Worm (Caenorhabditis elegans) whole organism, L1 larva: Measurements from ENCODE around the gene pis-1.

Experiments
- C16A3.4 ChIP-seq: fragments of 150-350 bp; optimal IDR thresholded peaks from 2 replicates; lab custom pipeline; 2014; ENCODE audit warnings: missing biosample characterization, missing genetic modification characterization
- blmp-1 ChIP-seq: fragments of 150-350 bp; optimal IDR thresholded peaks from 2 replicates; lab custom pipeline; 2014; ENCODE audit warnings: missing biosample characterization, missing genetic modification characterization
- ceh-88 ChIP-seq: fragments of 200-800 bp; sonication (Bioruptor generic); IDR thresholded peaks from 2 replicates; pipeline ENCODE4 v1.3.6; 2022; ENCODE audit warnings: missing genetic modification characterization, missing compliant biosample characterization
- dpl-1 ChIP-seq, 3 experiments: fragments of 150-350 bp in 2 of 3; sonication (generic microtip) in 1 of 3; optimal IDR thresholded peaks; 2 replicates each; lab custom pipeline; 2014 to 2017; ENCODE audit warnings: missing biosample characterization in 3 of 3, missing genetic modification characterization in 3 of 3, missing genetic modification reagents in 3 of 3
- dsc-1 ChIP-seq: sonication (generic microtip); optimal IDR thresholded peaks from 2 replicates; lab custom pipeline; 2016; ENCODE audit warnings: mild to moderate bottlenecking, missing genetic modification characterization, missing compliant biosample characterization
- efl-1 ChIP-seq, 4 experiments: fragments of 150-350 bp; optimal IDR thresholded peaks in 3 of 4; peaks in 1 of 4; 1 replicate in 1 of 4; 2 replicates in 3 of 4; lab custom pipeline; 2014; ENCODE audit warnings: missing biosample characterization in 2 of 4, missing genetic modification characterization in 2 of 4, missing genetic modification reagents in 2 of 4
- efl-3 ChIP-seq: fragments of 200-800 bp; sonication (Bioruptor generic); optimal IDR thresholded peaks from 2 replicates; lab custom pipeline; 2018; ENCODE audit warnings: mild to moderate bottlenecking, missing genetic modification characterization, missing compliant biosample characterization
- elt-2 ChIP-seq: sonication (generic microtip); optimal IDR thresholded peaks from 2 replicates; lab custom pipeline; 2016; ENCODE audit warnings: missing genetic modification characterization, mild to moderate bottlenecking, inconsistent platforms, missing compliant biosample characterization, missing genetic modification reagents
- elt-3 ChIP-seq, 6 experiments: fragments of 150-350 bp in 1 of 6; sonication (generic microtip); optimal IDR thresholded peaks; 2 replicates each; lab custom pipeline; 2017 to 2018; ENCODE audit warnings: missing biosample characterization in 6 of 6, missing genetic modification characterization in 6 of 6, inconsistent platforms in 1 of 6
- fkh-10 ChIP-seq: sonication (generic microtip); optimal IDR thresholded peaks from 2 replicates; lab custom pipeline; 2017; ENCODE audit warnings: missing biosample characterization, missing genetic modification reagents, missing genetic modification characterization
- fkh-8 ChIP-seq: sonication (generic microtip); optimal IDR thresholded peaks from 2 replicates; lab custom pipeline; 2016; ENCODE audit warnings: mild to moderate bottlenecking, missing genetic modification characterization, missing compliant biosample characterization
- hlh-4 ChIP-seq: sonication (generic microtip); optimal IDR thresholded peaks from 2 replicates; lab custom pipeline; 2016; ENCODE audit warnings: mild to moderate bottlenecking, missing genetic modification characterization, missing compliant biosample characterization
- irx-1 ChIP-seq: sonication (generic microtip); optimal IDR thresholded peaks from 2 replicates; lab custom pipeline; 2016; ENCODE audit warnings: missing genetic modification characterization, missing compliant biosample characterization
- isw-1 ChIP-seq: fragments of 200-800 bp; sonication (Bioruptor generic); IDR thresholded peaks from 2 replicates; pipeline ENCODE4 v1.3.6; 2022; ENCODE audit warnings: missing genetic modification characterization, missing compliant biosample characterization
- lin-14 ChIP-seq: fragments of 200-800 bp; sonication (Bioruptor generic); optimal IDR thresholded peaks from 2 replicates; lab custom pipeline; 2018; ENCODE audit warnings: mild to moderate bottlenecking, missing genetic modification characterization, moderate library complexity, missing compliant biosample characterization
- lin-35 ChIP-seq, 2 experiments: fragments of 150-350 bp; optimal IDR thresholded peaks; 2 replicates each; lab custom pipeline; 2014; ENCODE audit warnings: missing biosample characterization in 2 of 2, missing genetic modification characterization in 2 of 2, missing genetic modification reagents in 2 of 2
- lsy-2 ChIP-seq, 2 experiments: fragments of 150-350 bp; optimal IDR thresholded peaks; 2 replicates each; lab custom pipeline; 2014; ENCODE audit warnings: missing biosample characterization in 2 of 2, missing genetic modification characterization in 2 of 2
- mdl-1 ChIP-seq, 2 experiments: fragments of 150-350 bp; optimal IDR thresholded peaks; 2 replicates each; lab custom pipeline; 2014 to 2017; ENCODE audit warnings: missing biosample characterization in 2 of 2, missing genetic modification characterization in 2 of 2, inconsistent platforms in 1 of 2
- mep-1 ChIP-seq: fragments of 150-350 bp; optimal IDR thresholded peaks from 2 replicates; lab custom pipeline; 2014; ENCODE audit warnings: missing biosample characterization, missing genetic modification characterization
- nhr-12 ChIP-seq: sonication (generic microtip); optimal IDR thresholded peaks from 2 replicates; lab custom pipeline; 2017; ENCODE audit warnings: missing biosample characterization, missing genetic modification characterization
- nhr-19 ChIP-seq: fragments of 200-800 bp; sonication (Bioruptor generic); conservative IDR thresholded peaks from 2 replicates; pipeline ENCODE4 v1.3.6; 2022; ENCODE audit warnings: missing genetic modification characterization, missing compliant biosample characterization
- nhr-20 ChIP-seq: sonication (generic microtip); optimal IDR thresholded peaks from 2 replicates; lab custom pipeline; 2016; ENCODE audit warnings: mild to moderate bottlenecking, missing genetic modification characterization, missing compliant biosample characterization
- nhr-28 ChIP-seq: fragments of 150-350 bp; optimal IDR thresholded peaks from 2 replicates; lab custom pipeline; 2014; ENCODE audit warnings: missing biosample characterization, missing genetic modification characterization
- nhr-47 ChIP-seq: sonication (generic microtip); optimal IDR thresholded peaks from 2 replicates; lab custom pipeline; 2016; ENCODE audit warnings: mild to moderate bottlenecking, missing genetic modification characterization, moderate library complexity, missing compliant biosample characterization
- nhr-71 ChIP-seq: sonication (generic microtip); optimal IDR thresholded peaks from 2 replicates; lab custom pipeline; 2016; ENCODE audit warnings: mild to moderate bottlenecking, missing genetic modification characterization, moderate library complexity, missing compliant biosample characterization
- nhr-77 ChIP-seq: fragments of 150-350 bp; optimal IDR thresholded peaks from 2 replicates; lab custom pipeline; 2014; ENCODE audit warnings: missing biosample characterization, missing genetic modification characterization
- nhr-85 ChIP-seq: sonication (generic microtip); peaks from one replicate; lab custom pipeline; 2016; ENCODE audit warnings: missing genetic modification characterization, inconsistent platforms, missing compliant biosample characterization
- nhr-90 ChIP-seq: sonication (generic microtip); optimal IDR thresholded peaks from 2 replicates; lab custom pipeline; 2016; ENCODE audit warnings: mild to moderate bottlenecking, missing genetic modification characterization, missing compliant biosample characterization; ENCODE audit not compliant: poor library complexity
- pax-3 ChIP-seq: fragments of 200-800 bp; sonication (Bioruptor generic); optimal IDR thresholded peaks from 2 replicates; lab custom pipeline; 2018; ENCODE audit warnings: mild to moderate bottlenecking, missing genetic modification characterization, moderate library complexity, missing compliant biosample characterization
- rnt-1 ChIP-seq: sonication (generic microtip); optimal IDR thresholded peaks from 2 replicates; lab custom pipeline; 2016; ENCODE audit warnings: mild to moderate bottlenecking, missing genetic modification characterization, moderate library complexity, missing compliant biosample characterization
- snpc-4 ChIP-seq: fragments of 150-350 bp; optimal IDR thresholded peaks from 2 replicates; lab custom pipeline; 2014; ENCODE audit warnings: missing biosample characterization, missing genetic modification characterization
- snu-23 ChIP-seq: sonication (generic microtip); optimal IDR thresholded peaks from 2 replicates; lab custom pipeline; 2016; ENCODE audit warnings: missing genetic modification characterization, missing compliant biosample characterization
- swsn-7 ChIP-seq: sonication (generic microtip); optimal IDR thresholded peaks from 2 replicates; lab custom pipeline; 2016; ENCODE audit warnings: missing genetic modification characterization, missing compliant biosample characterization
- tbx-2 ChIP-seq: sonication (generic microtip); optimal IDR thresholded peaks from 2 replicates; lab custom pipeline; 2016; ENCODE audit warnings: missing genetic modification characterization, missing compliant biosample characterization
- tlp-1 ChIP-seq: fragments of 150-350 bp; optimal IDR thresholded peaks from 2 replicates; lab custom pipeline; 2014; ENCODE audit warnings: missing biosample characterization, missing genetic modification characterization
- xbp-1 ChIP-seq: sonication (generic microtip); optimal IDR thresholded peaks from 2 replicates; lab custom pipeline; 2016; ENCODE audit warnings: missing genetic modification characterization, missing compliant biosample characterization
- ztf-11 ChIP-seq, 2 experiments: sonication (generic microtip); optimal IDR thresholded peaks; 2 replicates each; lab custom pipeline; 2016 to 2017; ENCODE audit warnings: missing genetic modification characterization in 2 of 2, missing biosample characterization in 1 of 2, missing compliant biosample characterization in 1 of 2
- ztf-4 ChIP-seq: fragments of 150-350 bp; optimal IDR thresholded peaks from 2 replicates; lab custom pipeline; 2014; ENCODE audit warnings: missing biosample characterization, missing genetic modification characterization

Gene pis-1

ce11 chrIV:9761751-9762150 lies 34.6 kb downstream of the pis-1 start:
- peak; percentile 28 for TF ChIP-seq nhr-20 (tag; lab: Kevin White, UChicago)
- TF ChIP-seq fkh-10 (GFP tag; lab: Kevin White, UChicago) = no peak
- TF ChIP-seq nhr-12 = no peak
- no peak for TF ChIP-seq lin-35 (GFP tag; optimal IDR thresholded peaks at IDR 0.05; lab: Kevin White, UChicago)
- peak; percentile 29 for TF ChIP-seq rnt-1 (tag; lab: Kevin White, UChicago)
- TF ChIP-seq nhr-71 = peak; percentile 55
- peak; percentile 35; the same call in 1 of the 2 replicates for TF ChIP-seq nhr-19 (GFP tag; lab: Robert Waterston, UW)
- peak; percentile 4 for TF ChIP-seq fkh-8 (tag; lab: Kevin White, UChicago)
- TF ChIP-seq lin-14 (GFP tag; lab: Kevin White, UChicago) = peak; percentile 59
- TF ChIP-seq dsc-1 (tag; lab: Kevin White, UChicago) = peak; percentile 15

ce11 chrIV:9757425-9757740 lies 39.0 kb downstream of the pis-1 start, which contains the start of gene nhr-97:
Gene nhr-97 (plus strand): TSS chrIV:9757641.
- no peak for TF ChIP-seq pax-3 (tag; lab: Kevin White, UChicago)
- TF ChIP-seq, all 84 proteins: peak for 0

- TF ChIP-seq nhr-19 (GFP tag; lab: Robert Waterston, UW) (peak; percentile 28), nhr-47 (tag; lab: Kevin White, UChicago) (peak; percentile 9), nhr-28 (tag; lab: Kevin White, UChicago) (no peak), C16A3.4 (tag; lab: Kevin White, UChicago) (peak; percentile 25), swsn-7 (tag; lab: Kevin White, UChicago) (peak; percentile 22), fkh-8 (tag; lab: Kevin White, UChicago) (peak; percentile 61), irx-1 (tag; lab: Kevin White, UChicago) (peak; percentile 0), nhr-71 (peak; percentile 61), blmp-1 (tag; lab: Kevin White, UChicago) (peak; percentile 80), snu-23 (GFP tag; lab: Kevin White, UChicago) (peak; percentile 76), ztf-4 (tag; lab: Kevin White, UChicago) (peak; percentile 41), snpc-4 (tag; lab: Kevin White, UChicago) (peak; percentile 15), efl-3 (no peak), lin-35 (GFP tag; optimal IDR thresholded peaks at IDR 0.05; lab: Kevin White, UChicago) (peak in 1 of 2 experiments; percentile 60), ceh-88 (GFP tag; lab: Robert Waterston, UW) (no peak), nhr-77 (tag; lab: Kevin White, UChicago) (peak; percentile 6), pax-3 (tag; lab: Kevin White, UChicago) (no peak), xbp-1 (tag; lab: Kevin White, UChicago) (peak; percentile 21), isw-1 (no peak), elt-3 (tag; optimal IDR thresholded peaks at IDR 0.05; lab: Kevin White, UChicago) (peak in 2 of 6 experiments; percentile 78 to 85), mdl-1 (tag; optimal IDR thresholded peaks at IDR 0.05; lab: Kevin White, UChicago) (peak in 1 of 2 experiments; percentile 19), tbx-2 (tag; lab: Kevin White, UChicago) (peak; percentile 58), ztf-11 (tag; optimal IDR thresholded peaks at IDR 0.05; lab: Kevin White, UChicago) (no peak), nhr-85 (tag; lab: Kevin White, UChicago) (peak; percentile 90), dsc-1 (tag; lab: Kevin White, UChicago) (peak; percentile 57), nhr-20 (tag; lab: Kevin White, UChicago) (peak; percentile 84), dpl-1 (GFP tag; optimal IDR thresholded peaks at IDR 0.05; lab: Kevin White, UChicago) (peak in 2 of 3 experiments; percentile 2 to 17), lsy-2 (tag; optimal IDR thresholded peaks at IDR 0.05; lab: Kevin White, UChicago) (peak; percentile 29 to 57), hlh-4 (no peak), mep-1 (peak; percentile 43), lin-14 (GFP tag; lab: Kevin White, UChicago) (peak; percentile 70), elt-2 (tag; lab: Kevin White, UChicago) (peak; percentile 58), efl-1 (optimal IDR thresholded peaks at IDR 0.05; lab: Kevin White, UChicago) (peak; percentile 15 to 32), efl-1 (GFP tag; optimal IDR thresholded peaks at IDR 0.05 in 1 of 2; lab: Kevin White, UChicago) (no peak), nhr-90 (tag; lab: Kevin White, UChicago) (peak; percentile 60), tlp-1 (tag; lab: Kevin White, UChicago) (no peak)
- TF ChIP-seq, all 84 proteins: peak for 27
Observed at ce11 chrIV:9756647-9757424, 39.6 kb downstream of the pis-1 start.
